Worm (Caenorhabditis elegans) whole organism, young adult: ENCODE measurements around the gene gcna-1.

Source experiments
- B0261.1 ChIP-seq: sonication (generic microtip); optimal IDR thresholded peaks from 2 replicates; lab custom pipeline; 2016; ENCODE audit warnings: mild to moderate bottlenecking, missing genetic modification characterization, moderate library complexity, missing compliant biosample characterization
- B0336.3 ChIP-seq: fragments of 200-800 bp; sonication (Bioruptor generic); IDR thresholded peaks from 2 replicates; pipeline ENCODE4 v1.3.6; 2022; ENCODE audit warnings: missing genetic modification characterization, missing compliant biosample characterization
- C17E4.6 ChIP-seq: fragments of 200-800 bp; sonication (Bioruptor generic); IDR thresholded peaks from 2 replicates; pipeline ENCODE4 v1.3.6; 2022; ENCODE audit warnings: missing genetic modification reagents, missing genetic modification characterization, missing compliant biosample characterization
- D2030.7 ChIP-seq: fragments of 200-800 bp; sonication (Bioruptor generic); IDR thresholded peaks from 2 replicates; pipeline ENCODE4 v1.3.6; 2022; ENCODE audit warnings: missing genetic modification reagents, missing genetic modification characterization, missing compliant biosample characterization
- F22D6.2 ChIP-seq: sonication (generic microtip); optimal IDR thresholded peaks from 2 replicates; lab custom pipeline; 2016; ENCODE audit warnings: mild to moderate bottlenecking, missing genetic modification characterization, missing compliant biosample characterization
- F33H1.4 ChIP-seq: fragments of 200-800 bp; sonication (Bioruptor generic); IDR thresholded peaks from 2 replicates; pipeline ENCODE4 v1.3.6; 2022; ENCODE audit warnings: missing genetic modification reagents, missing genetic modification characterization, missing compliant biosample characterization
- F49E8.2 ChIP-seq: sonication (generic microtip); optimal IDR thresholded peaks from 3 replicates; lab custom pipeline; 2017; ENCODE audit warnings: missing genetic modification characterization, mild to moderate bottlenecking, missing compliant biosample characterization, antibody characterized with exemption, moderate library complexity; ENCODE audit not compliant: insufficient read depth
- Y53F4B.3 ChIP-seq: fragments of 200-800 bp; sonication (Bioruptor generic); IDR thresholded peaks from 2 replicates; pipeline ENCODE4 v1.3.6; 2022; ENCODE audit warnings: missing genetic modification reagents, missing genetic modification characterization, missing compliant biosample characterization
- Y67H2A.10 ChIP-seq: fragments of 200-800 bp; sonication (Bioruptor generic); conservative IDR thresholded peaks from 2 replicates; pipeline ENCODE4 v1.3.6; 2022; ENCODE audit warnings: missing genetic modification reagents, missing genetic modification characterization, missing compliant biosample characterization
- ZK185.1 ChIP-seq: sonication (generic microtip); optimal IDR thresholded peaks from 2 replicates; lab custom pipeline; 2016; ENCODE audit warnings: mild to moderate bottlenecking, missing genetic modification characterization, missing compliant biosample characterization; ENCODE audit not compliant: poor library complexity, severe bottlenecking
- athp-1 ChIP-seq: sonication (generic microtip); optimal IDR thresholded peaks from 2 replicates; lab custom pipeline; 2017; ENCODE audit warnings: mild to moderate bottlenecking, missing genetic modification characterization, missing compliant biosample characterization
- attf-3 ChIP-seq: fragments of 200-800 bp; sonication (Bioruptor generic); conservative IDR thresholded peaks from 2 replicates; pipeline ENCODE4 v1.3.6; 2022; ENCODE audit warnings: missing genetic modification reagents, missing genetic modification characterization, missing compliant biosample characterization
- attf-5 ChIP-seq: fragments of 200-800 bp; sonication (Bioruptor generic); optimal IDR thresholded peaks from 2 replicates; lab custom pipeline; 2018; ENCODE audit warnings: mild to moderate bottlenecking, missing genetic modification characterization, missing compliant biosample characterization
- bed-1 ChIP-seq: fragments of 200-800 bp; sonication (Bioruptor generic); IDR thresholded peaks from 2 replicates; pipeline ENCODE4 v1.3.6; 2022; ENCODE audit warnings: missing genetic modification reagents, missing genetic modification characterization, missing compliant biosample characterization
- cebp-2 ChIP-seq: fragments of 200-800 bp; sonication (Bioruptor generic); IDR thresholded peaks from 2 replicates; pipeline ENCODE4 v1.3.6; 2022; ENCODE audit warnings: missing genetic modification characterization, missing compliant biosample characterization
- dox-1 ChIP-seq: fragments of 200-800 bp; sonication (Bioruptor generic); IDR thresholded peaks from 2 replicates; pipeline ENCODE4 v1.3.6; 2022; ENCODE audit warnings: missing genetic modification reagents, missing genetic modification characterization, missing compliant biosample characterization
- dpff-1 ChIP-seq: sonication (generic microtip); optimal IDR thresholded peaks from 2 replicates; lab custom pipeline; 2017; ENCODE audit warnings: mild to moderate bottlenecking, missing genetic modification characterization, missing compliant biosample characterization
- egl-18 ChIP-seq: fragments of 200-800 bp; sonication (Bioruptor generic); IDR thresholded peaks from 2 replicates; pipeline ENCODE4 v1.3.6; 2022; ENCODE audit warnings: missing genetic modification reagents, missing genetic modification characterization, missing compliant biosample characterization
- him-1 ChIP-seq: sonication (generic microtip); optimal IDR thresholded peaks from 2 replicates; lab custom pipeline; 2016; ENCODE audit warnings: missing genotype, missing genetic modification reagents, missing genetic modification characterization, missing compliant biosample characterization
- hlh-26 ChIP-seq: fragments of 200-800 bp; sonication (Bioruptor generic); conservative IDR thresholded peaks from 2 replicates; pipeline ENCODE4 v1.3.6; 2022; ENCODE audit warnings: missing genetic modification reagents, missing genetic modification characterization, missing compliant biosample characterization
- hrde-1 ChIP-seq: sonication (generic microtip); optimal IDR thresholded peaks from 2 replicates; lab custom pipeline; 2016; ENCODE audit warnings: missing genetic modification characterization, mild to moderate bottlenecking, missing compliant biosample characterization, moderate library complexity, missing genotype, missing genetic modification reagents, borderline replicate concordance
- lag-1 ChIP-seq: fragments of 200-800 bp; sonication (Bioruptor generic); IDR thresholded peaks from 2 replicates; pipeline ENCODE4 v1.3.6; 2022; ENCODE audit warnings: missing genetic modification reagents, missing genetic modification characterization, missing compliant biosample characterization
- lin-26 ChIP-seq: fragments of 200-800 bp; sonication (Bioruptor generic); IDR thresholded peaks from 2 replicates; pipeline ENCODE4 v1.3.6; 2022; ENCODE audit warnings: missing genetic modification reagents, missing genetic modification characterization, missing compliant biosample characterization
- lin-54 ChIP-seq: fragments of 200-800 bp; sonication (Bioruptor generic); optimal IDR thresholded peaks from 2 replicates; lab custom pipeline; 2018; ENCODE audit warnings: mild to moderate bottlenecking, missing genetic modification characterization, missing compliant biosample characterization
- lsl-1 ChIP-seq: fragments of 200-800 bp; sonication (Bioruptor generic); optimal IDR thresholded peaks from 2 replicates; lab custom pipeline; 2018; ENCODE audit warnings: mild to moderate bottlenecking, missing genetic modification characterization, moderate library complexity, missing compliant biosample characterization
- mcd-1 ChIP-seq: fragments of 200-800 bp; sonication (Bioruptor generic); IDR thresholded peaks from 2 replicates; pipeline ENCODE4 v1.3.6; 2022; ENCODE audit warnings: missing genetic modification reagents, missing genetic modification characterization, missing compliant biosample characterization
- mel-28 ChIP-seq: sonication (generic microtip); optimal IDR thresholded peaks from 2 replicates; lab custom pipeline; 2016; ENCODE audit warnings: borderline replicate concordance, mild to moderate bottlenecking, missing genetic modification characterization, missing compliant biosample characterization
- mes-4 ChIP-seq: sonication (generic microtip); optimal IDR thresholded peaks from 2 replicates; lab custom pipeline; 2016; ENCODE audit warnings: missing genotype, missing genetic modification characterization, missing compliant biosample characterization
- nfya-2 ChIP-seq: fragments of 200-800 bp; sonication (Bioruptor generic); IDR thresholded peaks from 2 replicates; pipeline ENCODE4 v1.3.6; 2022; ENCODE audit warnings: missing genetic modification reagents, missing genetic modification characterization, missing compliant biosample characterization
- rpc-1 ChIP-seq, 2 experiments: fragments of 150-350 bp in 1 of 2; sonication (generic microtip) in 1 of 2; optimal IDR thresholded peaks; 2 replicates each; lab custom pipeline; 2014 to 2018; ENCODE audit warnings: missing biosample characterization in 1 of 2, missing genetic modification characterization in 1 of 2, missing genetic modification reagents in 1 of 2, missing genotype in 1 of 2
- snpc-1.3 ChIP-seq: sonication (generic microtip); optimal IDR thresholded peaks from 2 replicates; lab custom pipeline; 2017; ENCODE audit warnings: missing genetic modification characterization, mild to moderate bottlenecking, missing compliant biosample characterization, antibody characterized with exemption, moderate library complexity, missing genotype, missing genetic modification reagents; ENCODE audit not compliant: insufficient read depth
- somi-1 ChIP-seq: fragments of 200-800 bp; sonication (Bioruptor generic); optimal IDR thresholded peaks from 2 replicates; lab custom pipeline; 2018; ENCODE audit warnings: mild to moderate bottlenecking, missing genetic modification characterization, missing compliant biosample characterization
- tbp1 ChIP-seq: fragments of 200-800 bp; sonication (Bioruptor generic); optimal IDR thresholded peaks from 2 replicates; lab custom pipeline; 2018; ENCODE audit warnings: mild to moderate bottlenecking, missing genetic modification characterization, missing compliant biosample characterization
- zim-3 ChIP-seq: sonication (generic microtip); optimal IDR thresholded peaks from 2 replicates; lab custom pipeline; 2017; ENCODE audit warnings: mild to moderate bottlenecking, missing genetic modification characterization, moderate library complexity, missing compliant biosample characterization

The gcna-1 gene

ce11 chrIII:6008989-6009610, at the start of gene gcna-1, which contains the start of gene eftu-2:
Gene gcna-1 (minus strand): TSS chrIII:6009084.
Gene eftu-2 (plus strand): TSS chrIII:6009560.
- TF ChIP-seq B0336.3 (GFP tag; lab: Robert Waterston, UW) (no peak), lag-1 (GFP tag; lab: Robert Waterston, UW) (no peak), Y67H2A.10 (no peak), bed-1 (no peak), somi-1 (no peak), mcd-1 (GFP tag; lab: Robert Waterston, UW) (peak; percentile 59), athp-1 (peak; percentile 13), lsl-1 (GFP tag; lab: Kevin White, UChicago) (peak; percentile 76), zim-3 (tag; lab: Kevin White, UChicago) (no peak), attf-5 (GFP tag; lab: Kevin White, UChicago) (peak; percentile 12)

DNA sequence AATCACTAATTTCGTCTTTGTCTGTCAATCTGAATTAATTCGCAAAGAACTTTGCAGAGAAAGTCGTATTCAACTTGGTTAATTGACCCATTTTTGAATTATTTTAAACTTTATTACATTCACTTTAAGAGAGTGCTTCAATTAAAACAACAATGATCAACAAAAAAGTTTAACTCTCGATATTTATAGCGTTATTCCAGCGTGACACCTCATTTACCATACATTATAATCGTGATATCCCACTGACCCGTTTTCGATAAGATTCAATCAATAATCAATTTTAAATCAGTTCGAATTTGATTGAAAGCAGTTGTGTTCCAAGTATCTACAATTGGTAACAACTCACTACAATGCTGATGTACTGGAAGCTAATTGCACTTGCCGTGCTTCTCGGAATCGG, 47.9 kb upstream of the gcna-1 start, which contains the start of gene clc-10:
TSS of gene clc-10 (plus strand) at position 301 of the 400 bp plus-strand sequence.
- TF ChIP-seq egl-18 (GFP tag; lab: Robert Waterston, UW) (no peak), mes-4 (no peak), cebp-2 (GFP tag; lab: Robert Waterston, UW) (no peak), hrde-1 (tag; lab: Kevin White, UChicago) (no peak), lin-54 (no peak), F49E8.2 (tag; lab: Kevin White, UChicago) (no peak), nfya-2 (GFP tag; lab: Robert Waterston, UW) (no peak), dox-1 (GFP tag; lab: Robert Waterston, UW) (no peak)

- TF ChIP-seq rpc-1 (optimal IDR thresholded peaks at IDR 0.05; lab: Kevin White, UChicago) (peak; percentile 60), rpc-1 (tag; optimal IDR thresholded peaks at IDR 0.05; lab: Kevin White, UChicago) (peak; percentile 74), him-1 (tag; lab: Kevin White, UChicago) (peak; percentile 51), F33H1.4 (no peak), D2030.7 (GFP tag; lab: Robert Waterston, UW) (0 out of 2 replicates have a peak, but pooled peaks have one; percentile 17), lin-26 (GFP tag; lab: Robert Waterston, UW) (peak; percentile 79), B0261.1 (tag; lab: Kevin White, UChicago) (peak; percentile 60), tbp1 (GFP tag; lab: Kevin White, UChicago) (peak; percentile 87), F22D6.2 (tag; lab: Kevin White, UChicago) (no peak), cebp-2 (GFP tag; lab: Robert Waterston, UW) (no peak), C17E4.6 (GFP tag; lab: Robert Waterston, UW) (no peak), attf-3 (no peak), Y53F4B.3 (no peak), mel-28 (tag; lab: Kevin White, UChicago) (no peak), ZK185.1 (tag; lab: Kevin White, UChicago) (peak; percentile 6), dpff-1 (tag; lab: Kevin White, UChicago) (no peak), snpc-1.3 (tag; lab: Kevin White, UChicago) (peak; percentile 31), hlh-26 (GFP tag; lab: Robert Waterston, UW) (no peak)
These were observed 47.3 kb upstream of the gcna-1 start for ce11 chrIII:6056179-6056578.
